Worm (Caenorhabditis elegans) whole organism, L4 larva: ENCODE results near the gene spp-21.

Experiments
- ceh-28 ChIP-seq: fragments of 150-350 bp; optimal IDR thresholded peaks from 2 replicates; lab custom pipeline; 2014; ENCODE audit warnings: missing biosample characterization, missing genetic modification reagents, missing genetic modification characterization
- dmd-6 ChIP-seq: fragments of 200-800 bp; sonication (Bioruptor generic); IDR thresholded peaks from 2 replicates; pipeline ENCODE4 v1.3.6; 2022; ENCODE audit warnings: missing genetic modification reagents, missing genetic modification characterization, missing compliant biosample characterization
- egl-27 ChIP-seq: sonication (generic microtip); optimal IDR thresholded peaks from 3 replicates; lab custom pipeline; 2017; ENCODE audit warnings: missing biosample characterization, missing genetic modification reagents, missing genetic modification characterization
- hlh-30 ChIP-seq: sonication (generic microtip); optimal IDR thresholded peaks from 2 replicates; lab custom pipeline; 2017; ENCODE audit warnings: antibody characterized with exemption, mild to moderate bottlenecking, missing genetic modification characterization, missing compliant biosample characterization; ENCODE audit not compliant: insufficient read depth
- jun-1 ChIP-seq: fragments of 150-350 bp; optimal IDR thresholded peaks from 2 replicates; lab custom pipeline; 2014; ENCODE audit warnings: missing biosample characterization, missing genetic modification reagents, missing genetic modification characterization
- mdl-1 ChIP-seq, 2 experiments: fragments of 150-350 bp in 1 of 2; sonication (generic microtip) in 1 of 2; optimal IDR thresholded peaks; 2 replicates each; lab custom pipeline; 2014 to 2017; ENCODE audit warnings: missing biosample characterization in 2 of 2, missing genetic modification characterization in 2 of 2
- nhr-11 ChIP-seq: fragments of 150-350 bp; optimal IDR thresholded peaks from 2 replicates; lab custom pipeline; 2014; ENCODE audit warnings: missing biosample characterization, missing genetic modification characterization
- nhr-237 ChIP-seq: sonication (generic microtip); optimal IDR thresholded peaks from 2 replicates; lab custom pipeline; 2017; ENCODE audit warnings: missing biosample characterization, missing genetic modification characterization
- rbr-2 ChIP-seq: sonication (generic microtip); optimal IDR thresholded peaks from 2 replicates; lab custom pipeline; 2016; ENCODE audit warnings: missing genotype, missing genetic modification characterization, missing compliant biosample characterization

Gene spp-21

ce11 chrX:11536408-11536807, 46.5 kb downstream of the spp-21 start, which contains the start of gene C35C5.9:
Gene C35C5.9, plus strand, starts transcription at chrX:11536568.
- peak; percentile 67 for TF ChIP-seq hlh-30 (tag; lab: Kevin White, UChicago)
- TF ChIP-seq mdl-1 (tag; optimal IDR thresholded peaks at IDR 0.05; lab: Kevin White, UChicago), result peak in 1 of 2 experiments; percentile 50
- TF ChIP-seq ceh-28, result no peak
- TF ChIP-seq egl-27 (tag; lab: Kevin White, UChicago), result no peak
- no peak for TF ChIP-seq nhr-237 (tag; lab: Kevin White, UChicago)
- no peak for TF ChIP-seq rbr-2 (tag; lab: Kevin White, UChicago)
- TF ChIP-seq dmd-6 (GFP tag; lab: Robert Waterston, UW), result 0 out of 2 replicates have a peak, but pooled peaks have one; percentile 13
- TF ChIP-seq jun-1 (tag; lab: Kevin White, UChicago), result no peak

ce11 chrX:11537240-11537764, 47.4 kb downstream of the spp-21 start, which contains the start of gene gcp-2.2:
Gene gcp-2.2, plus strand, starts transcription at chrX:11537714.
- TF ChIP-seq nhr-11, result no peak
